Fruit fly (Drosophila melanogaster) whole organism, embryonic: ENCODE measurements around the gene mRpL19.

Experiments used
- Abd-B ChIP-seq: fragments of 200-800 bp; sonication (Bioruptor generic); optimal IDR thresholded peaks from 2 replicates; lab custom pipeline; 2018; ENCODE audit warnings: missing biosample characterization, mild to moderate bottlenecking, missing genetic modification characterization, moderate library complexity
- Aef1 ChIP-seq: fragments of 200-800 bp; sonication (Bioruptor generic); IDR thresholded peaks from 3 replicates; pipeline ENCODE4 v1.3.6; 2022; ENCODE audit warnings: missing biosample characterization, missing genetic modification characterization
- Bgb ChIP-seq: fragments of 200-800 bp; sonication (Bioruptor generic); IDR thresholded peaks from 2 replicates; pipeline ENCODE4 v1.3.6; 2022; ENCODE audit warnings: missing biosample characterization, missing genetic modification characterization; ENCODE audit not compliant: partially characterized antibody
- Bteb2 ChIP-seq: fragments of 200-800 bp; sonication (Bioruptor generic); optimal IDR thresholded peaks from 2 replicates; lab custom pipeline; 2016; ENCODE audit warnings: missing biosample characterization, missing genetic modification characterization
- CG10267 ChIP-seq: fragments of 200-800 bp; sonication (Bioruptor generic); optimal IDR thresholded peaks from 2 replicates; lab custom pipeline; 2018; ENCODE audit warnings: missing biosample characterization, mild to moderate bottlenecking, missing genetic modification characterization, moderate library complexity
- CG11504 ChIP-seq: fragments of 200-800 bp; sonication (Bioruptor generic); optimal IDR thresholded peaks from 3 replicates; lab custom pipeline; 2019; ENCODE audit warnings: missing biosample characterization, mild to moderate bottlenecking, missing genetic modification characterization, moderate library complexity
- CG12219 ChIP-seq: fragments of 200-800 bp; sonication (Bioruptor generic); optimal IDR thresholded peaks from 3 replicates; lab custom pipeline; 2018; ENCODE audit warnings: missing biosample characterization, mild to moderate bottlenecking, missing genetic modification characterization
- CG12659 ChIP-seq: fragments of 200-800 bp; sonication (Bioruptor generic); optimal IDR thresholded peaks from 3 replicates; lab custom pipeline; 2017; ENCODE audit warnings: mild to moderate bottlenecking, missing biosample characterization, missing genetic modification reagents, missing genetic modification characterization
- CG14441 ChIP-seq: fragments of 200-800 bp; sonication (Bioruptor generic); IDR thresholded peaks from 2 replicates; pipeline ENCODE4 v1.3.6; 2022; ENCODE audit warnings: missing biosample characterization, missing genetic modification characterization
- CG17359 ChIP-seq: fragments of 200-800 bp; sonication (Bioruptor generic); optimal IDR thresholded peaks from 3 replicates; lab custom pipeline; 2018; ENCODE audit warnings: missing biosample characterization, mild to moderate bottlenecking, missing genetic modification characterization, moderate library complexity
- CG17385 ChIP-seq: fragments of 200-800 bp; sonication (Bioruptor generic); optimal IDR thresholded peaks from 3 replicates; lab custom pipeline; 2018; ENCODE audit warnings: missing biosample characterization, mild to moderate bottlenecking, missing genetic modification characterization
- CG17568 ChIP-seq: fragments of 200-800 bp; sonication (Bioruptor generic); optimal IDR thresholded peaks from 2 replicates; lab custom pipeline; 2018; ENCODE audit warnings: missing biosample characterization, mild to moderate bottlenecking, missing genetic modification characterization, moderate library complexity
- CG1832 ChIP-seq: fragments of 200-800 bp; sonication (Bioruptor generic); optimal IDR thresholded peaks from 2 replicates; lab custom pipeline; 2017; ENCODE audit warnings: missing biosample characterization, mild to moderate bottlenecking, missing genetic modification characterization, inconsistent platforms
- CG2202 ChIP-seq: fragments of 200-800 bp; sonication (Bioruptor generic); optimal IDR thresholded peaks from 2 replicates; lab custom pipeline; 2018; ENCODE audit warnings: missing biosample characterization, mild to moderate bottlenecking, missing genetic modification characterization
- CG2678 ChIP-seq: fragments of 200-800 bp; sonication (Bioruptor generic); optimal IDR thresholded peaks from 3 replicates; lab custom pipeline; 2019; ENCODE audit warnings: missing biosample characterization, mild to moderate bottlenecking, missing genetic modification characterization, moderate library complexity
- CG30431 ChIP-seq: fragments of 200-800 bp; sonication (Bioruptor generic); optimal IDR thresholded peaks from 2 replicates; lab custom pipeline; 2017; ENCODE audit warnings: missing biosample characterization, missing genetic modification characterization
- CG6813 ChIP-seq: fragments of 200-800 bp; sonication (Bioruptor generic); optimal IDR thresholded peaks from 2 replicates; lab custom pipeline; 2017; ENCODE audit warnings: missing biosample characterization, missing genetic modification characterization, mild to moderate bottlenecking, moderate library complexity, missing genetic modification reagents
- CG7745 ChIP-seq: fragments of 200-800 bp; sonication (Bioruptor generic); optimal IDR thresholded peaks from 2 replicates; lab custom pipeline; 2018; ENCODE audit warnings: missing biosample characterization, mild to moderate bottlenecking, missing genetic modification characterization, moderate library complexity
- Dip2 ChIP-seq: fragments of 200-800 bp; sonication (Bioruptor generic); IDR thresholded peaks from 2 replicates; pipeline ENCODE4 v1.3.6; 2022; ENCODE audit warnings: missing biosample characterization, missing genetic modification characterization
- Fer1 ChIP-seq: fragments of 200-800 bp; sonication (Bioruptor generic); optimal IDR thresholded peaks from 2 replicates; lab custom pipeline; 2017; ENCODE audit warnings: missing biosample characterization, mild to moderate bottlenecking, missing genetic modification characterization
- HLH4C ChIP-seq: fragments of 200-800 bp; sonication (Bioruptor generic); IDR thresholded peaks from 3 replicates; pipeline ENCODE4 v1.3.6; 2022; ENCODE audit warnings: missing biosample characterization, missing genetic modification characterization; ENCODE audit not compliant: partially characterized antibody
- Hr39 ChIP-seq: fragments of >200 bp; optimal IDR thresholded peaks from 2 replicates; lab custom pipeline; 2017
- Hr51 ChIP-seq, 2 experiments: fragments of 200-800 bp; sonication (Bioruptor generic); optimal IDR thresholded peaks; 2 replicates in 1 of 2; 3 replicates in 1 of 2; lab custom pipeline; 2016 to 2018; ENCODE audit warnings: missing biosample characterization in 2 of 2, missing genetic modification characterization in 2 of 2, mild to moderate bottlenecking in 1 of 2, moderate library complexity in 1 of 2
- Lhr ChIP-seq: fragments of 200-800 bp; sonication (Bioruptor generic); optimal IDR thresholded peaks from 3 replicates; lab custom pipeline; 2017; ENCODE audit warnings: mild to moderate bottlenecking, missing biosample characterization, missing genetic modification reagents, missing genetic modification characterization
- MTF-1 ChIP-seq: fragments of 200-800 bp; sonication (Bioruptor generic); optimal IDR thresholded peaks from 2 replicates; lab custom pipeline; 2018; ENCODE audit warnings: missing biosample characterization, mild to moderate bottlenecking, missing genetic modification characterization, borderline replicate concordance
- Med ChIP-seq: fragments of 200-800 bp; sonication (Bioruptor generic); peaks from one replicate; lab custom pipeline; 2016; ENCODE audit warnings: missing biosample characterization, missing genetic modification characterization, mild to moderate bottlenecking, inconsistent platforms, moderate library complexity
- Meics ChIP-seq: fragments of 200-800 bp; sonication (Bioruptor generic); optimal IDR thresholded peaks from 2 replicates; lab custom pipeline; 2017; ENCODE audit warnings: missing biosample characterization, mild to moderate bottlenecking, missing genetic modification characterization
- NfI ChIP-seq: fragments of 200-800 bp; sonication (Bioruptor generic); optimal IDR thresholded peaks from 3 replicates; lab custom pipeline; 2018; ENCODE audit warnings: missing biosample characterization, mild to moderate bottlenecking, missing genetic modification characterization, moderate library complexity
- Ptx1 ChIP-seq: fragments of 200-800 bp; sonication (Bioruptor generic); IDR thresholded peaks from 2 replicates; pipeline ENCODE4 v1.3.6; 2022; ENCODE audit warnings: missing biosample characterization, missing genetic modification characterization
- Ravus ChIP-seq: fragments of 200-800 bp; sonication (Bioruptor generic); IDR thresholded peaks from 2 replicates; pipeline ENCODE4 v1.3.6; 2022; ENCODE audit warnings: missing biosample characterization, missing genetic modification characterization
- Usf ChIP-seq: fragments of 200-800 bp; sonication (Bioruptor generic); optimal IDR thresholded peaks from 2 replicates; lab custom pipeline; 2017; ENCODE audit warnings: missing genotype, missing biosample characterization, missing genetic modification characterization
- ash1 ChIP-seq: fragments of 200-800 bp; sonication (Bioruptor generic); optimal IDR thresholded peaks from 2 replicates; lab custom pipeline; 2018; ENCODE audit warnings: missing biosample characterization, mild to moderate bottlenecking, missing genetic modification characterization
- bcd ChIP-seq: fragments of 200-800 bp; sonication (Bioruptor generic); optimal IDR thresholded peaks from 2 replicates; lab custom pipeline; 2017; ENCODE audit warnings: missing biosample characterization, mild to moderate bottlenecking, missing genetic modification characterization
- btn ChIP-seq: fragments of 200-800 bp; sonication (Bioruptor generic); optimal IDR thresholded peaks from 2 replicates; lab custom pipeline; 2016; ENCODE audit warnings: missing biosample characterization, missing genetic modification characterization
- disco-r ChIP-seq: fragments of 200-800 bp; sonication (Bioruptor generic); optimal IDR thresholded peaks from 2 replicates; lab custom pipeline; 2016; ENCODE audit warnings: missing biosample characterization, missing genetic modification characterization
- grau ChIP-seq: fragments of 200-800 bp; optimal IDR thresholded peaks from 3 replicates; lab custom pipeline; 2019; ENCODE audit warnings: missing biosample characterization, mild to moderate bottlenecking, missing genetic modification characterization, moderate library complexity
- grn ChIP-seq: fragments of 200-800 bp; sonication (Bioruptor generic); optimal IDR thresholded peaks from 3 replicates; lab custom pipeline; 2017; ENCODE audit warnings: missing biosample characterization, missing genetic modification characterization
- gro ChIP-seq: fragments of 200-800 bp; sonication (Bioruptor generic); optimal IDR thresholded peaks from 2 replicates; lab custom pipeline; 2016; ENCODE audit warnings: missing biosample characterization, missing genetic modification characterization
- hkb ChIP-seq, 2 experiments: fragments of 200-800 bp in 1 of 2; fragments of >200 bp in 1 of 2; sonication (Bioruptor generic) in 1 of 2; IDR thresholded peaks in 1 of 2; optimal IDR thresholded peaks in 1 of 2; 2 replicates each; pipeline versions ENCODE4 v1.3.6 to Lab custom; 2017 to 2022; ENCODE audit warnings: missing biosample characterization in 1 of 2, missing genetic modification characterization in 1 of 2
- hth ChIP-seq: fragments of >200 bp; optimal IDR thresholded peaks from 2 replicates; lab custom pipeline; 2017; ENCODE audit warnings: inconsistent platforms
- nom ChIP-seq: fragments of 200-800 bp; sonication (Bioruptor generic); optimal IDR thresholded peaks from 2 replicates; lab custom pipeline; 2017; ENCODE audit warnings: missing biosample characterization, missing genetic modification characterization, mild to moderate bottlenecking, moderate library complexity, missing genetic modification reagents
- pfk ChIP-seq: fragments of 200-800 bp; sonication (Bioruptor generic); optimal IDR thresholded peaks from 2 replicates; lab custom pipeline; 2018; ENCODE audit warnings: missing biosample characterization, mild to moderate bottlenecking, missing genetic modification characterization, moderate library complexity
- prd ChIP-seq, 3 experiments: fragments of >200 bp in 2 of 3; fragments of 200-800 bp in 1 of 3; sonication (Bioruptor generic) in 1 of 3; optimal IDR thresholded peaks in 2 of 3; IDR thresholded peaks in 1 of 3; 2 replicates in 2 of 3; 3 replicates in 1 of 3; pipeline versions ENCODE4 v1.3.6 to Lab custom; 2017 to 2022; ENCODE audit warnings: missing biosample characterization in 1 of 3, missing genetic modification characterization in 1 of 3
- pzg ChIP-seq: fragments of 200-800 bp; sonication (Bioruptor generic); optimal IDR thresholded peaks from 3 replicates; lab custom pipeline; 2018; ENCODE audit warnings: missing biosample characterization, mild to moderate bottlenecking, missing genetic modification characterization, moderate library complexity
- row ChIP-seq: fragments of 200-800 bp; sonication (Bioruptor generic); IDR thresholded peaks from 3 replicates; pipeline ENCODE4 v1.3.6; 2022; ENCODE audit warnings: missing biosample characterization, missing genetic modification characterization
- sc ChIP-seq, 3 experiments: fragments of >200 bp in 2 of 3; fragments of 200-800 bp in 1 of 3; sonication (Bioruptor generic) in 1 of 3; optimal IDR thresholded peaks; 2 replicates in 2 of 3; 3 replicates in 1 of 3; lab custom pipeline; 2017; ENCODE audit warnings: mild to moderate bottlenecking in 1 of 3, missing biosample characterization in 1 of 3, missing genetic modification characterization in 1 of 3, missing genetic modification reagents in 1 of 3
- trh ChIP-seq: fragments of 200-800 bp; sonication (Bioruptor generic); optimal IDR thresholded peaks from 2 replicates; lab custom pipeline; 2016; ENCODE audit warnings: missing biosample characterization, missing genetic modification characterization
- vvl ChIP-seq: fragments of 200-800 bp; sonication (Bioruptor generic); IDR thresholded peaks from 2 replicates; pipeline ENCODE4 v1.3.6; 2022; ENCODE audit warnings: missing biosample characterization, missing genetic modification characterization
- zf30C ChIP-seq: fragments of 200-800 bp; sonication (Bioruptor generic); optimal IDR thresholded peaks from 3 replicates; lab custom pipeline; 2018; ENCODE audit warnings: missing biosample characterization, mild to moderate bottlenecking, missing genetic modification characterization

Gene mRpL19

DNA sequence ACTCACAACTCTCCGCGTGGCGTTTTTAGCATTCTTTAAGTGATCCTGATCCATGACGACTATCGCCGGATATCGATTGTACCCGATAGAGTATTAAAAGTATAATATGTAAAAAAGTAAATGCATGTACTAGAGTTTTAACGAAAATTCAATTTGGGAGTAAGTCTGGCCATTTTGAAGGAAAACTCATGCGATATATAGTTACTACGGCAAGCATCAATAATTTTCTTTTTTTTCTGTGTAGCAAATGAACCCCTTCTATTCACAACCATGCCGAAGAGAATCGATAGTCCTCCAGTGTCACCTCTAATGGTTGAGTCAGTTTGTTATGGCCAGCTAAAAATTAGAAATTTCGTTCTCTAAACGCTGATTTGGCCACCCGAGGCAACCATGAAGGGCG, 21.2 kb upstream of the mRpL19 start, which contains the start of the genes Sys1 and Dhod (continued):
- TF ChIP-seq Meics (GFP tag; lab: Kevin White, UChicago) = peak; percentile 57
- TF ChIP-seq prd (optimal IDR thresholded peaks at IDR 0.05; lab: Kevin White, UChicago) = no peak
- peak; percentile 83 for TF ChIP-seq prd (GFP tag; IDR thresholded peaks at IDR 0.05; lab: Robert Waterston, UW)
- TF ChIP-seq nom (GFP tag; lab: Kevin White, UChicago) = peak; percentile 12
- TF ChIP-seq CG1832 (GFP tag; lab: Kevin White, UChicago) = no peak
- TF ChIP-seq HLH4C = peak; percentile 83
- TF ChIP-seq CG12659 (GFP tag; lab: Kevin White, UChicago) = peak; percentile 52
- TF ChIP-seq CG17359 = peak; percentile 61
- TF ChIP-seq vvl (GFP tag; lab: Robert Waterston, UW) = peak; percentile 75
- TF ChIP-seq CG6813 = no peak
- peak; percentile 71 for TF ChIP-seq Ptx1 (GFP tag; lab: Robert Waterston, UW)
- TF ChIP-seq zf30C (GFP tag; lab: Kevin White, UChicago) = peak; percentile 83
- TF ChIP-seq Aef1 (GFP tag; lab: Robert Waterston, UW) = 0 out of 3 replicates have a peak, but pooled peaks have one; percentile 35
- TF ChIP-seq MTF-1 (GFP tag; lab: Kevin White, UChicago) = no peak
- TF ChIP-seq pfk (GFP tag; lab: Kevin White, UChicago) = no peak
- TF ChIP-seq Fer1 = peak; percentile 65
- peak; percentile 39 for TF ChIP-seq bcd (GFP tag; lab: Kevin White, UChicago)
- TF ChIP-seq CG2202 (tag; lab: Kevin White, UChicago) = no peak
- TF ChIP-seq trh (GFP tag; lab: Kevin White, UChicago) = no peak
- peak; percentile 16 for TF ChIP-seq disco-r (GFP tag; lab: Kevin White, UChicago)
- TF ChIP-seq CG12219 (GFP tag; lab: Kevin White, UChicago) = no peak
- TF ChIP-seq pzg = peak; percentile 54
- peak; percentile 58 for TF ChIP-seq CG11504
- TF ChIP-seq hth = no peak
- TF ChIP-seq gro = peak; percentile 37
- TF ChIP-seq btn = no peak
- peak; percentile 36 for TF ChIP-seq Abd-B
- TF ChIP-seq CG17385 (GFP tag; lab: Kevin White, UChicago) = peak; percentile 28
- TF ChIP-seq CG30431 (GFP tag; lab: Kevin White, UChicago) = no peak
- peak; percentile 52 to 59 for TF ChIP-seq Hr51 (GFP tag; optimal IDR thresholded peaks at IDR 0.05; lab: Kevin White, UChicago)
- TF ChIP-seq Bteb2 (GFP tag; lab: Kevin White, UChicago) = peak; percentile 62
- no peak for TF ChIP-seq CG17568 (GFP tag; lab: Kevin White, UChicago)
- TF ChIP-seq Hr39 (lab: Kevin White, UChicago) = no peak
- no peak for TF ChIP-seq hkb (optimal IDR thresholded peaks at IDR 0.05; lab: Kevin White, UChicago)
- TF ChIP-seq hkb (GFP tag; IDR thresholded peaks at IDR 0.05; lab: Robert Waterston, UW) = peak; percentile 65; the same call in 1 of the 2 replicates
- no peak for TF ChIP-seq Ravus (GFP tag; lab: Robert Waterston, UW)
- TF ChIP-seq grn (GFP tag; lab: Kevin White, UChicago) = no peak
- TF ChIP-seq NfI (GFP tag; lab: Kevin White, UChicago) = peak; percentile 55
- peak; percentile 93 for TF ChIP-seq row (GFP tag; lab: Robert Waterston, UW)
- no peak for TF ChIP-seq sc (optimal IDR thresholded peaks at IDR 0.05; lab: Kevin White, UChicago)
- no peak for TF ChIP-seq sc (GFP tag; optimal IDR thresholded peaks at IDR 0.05; lab: Kevin White, UChicago)
- no peak for TF ChIP-seq CG7745 (tag; lab: Kevin White, UChicago)
- TF ChIP-seq Lhr (GFP tag; lab: Kevin White, UChicago) = no peak
- TF ChIP-seq grau = peak; percentile 69
- TF ChIP-seq Bgb (GFP tag; lab: Robert Waterston, UW) = peak; percentile 80
- TF ChIP-seq Dip2 (GFP tag; lab: Robert Waterston, UW) = no peak
- peak; percentile 69 for TF ChIP-seq CG14441 (GFP tag; lab: Robert Waterston, UW)
- TF ChIP-seq CG10267 (tag; lab: Kevin White, UChicago) = peak; percentile 71
- peak; percentile 92 for TF ChIP-seq Med (GFP tag; lab: Kevin White, UChicago)
- peak; percentile 71 for TF ChIP-seq CG2678 (tag; lab: Kevin White, UChicago)
- TF ChIP-seq ash1 (GFP tag; lab: Kevin White, UChicago) = no peak
- TF ChIP-seq Usf = no peak
